Fruit fly (Drosophila melanogaster): Measurements from ENCODE around the gene CG3505.

dm6 chr3R:14622571-14622970 lies 34.7 kb upstream of the CG3505 start:
- TF ChIP-seq psq (GFP tag; optimal IDR thresholded peaks at IDR 0.05) (peak; percentile 21), ey (GFP tag; optimal IDR thresholded peaks at IDR 0.05) (no peak), brk (GFP tag; optimal IDR thresholded peaks at IDR 0.05) (no peak), dl (GFP tag; optimal IDR thresholded peaks at IDR 0.05; ENCODE audit: insufficient read depth in 1 of 2, partially characterized antibody in 2 of 2) (no peak), usp (GFP tag; optimal IDR thresholded peaks at IDR 0.05) (no peak), Rel (GFP tag; optimal IDR thresholded peaks at IDR 0.05) (no peak), Rel (tag; optimal IDR thresholded peaks at IDR 0.05) (no peak), sv (GFP tag; optimal IDR thresholded peaks at IDR 0.05) (no peak), woc (GFP tag; optimal IDR thresholded peaks at IDR 0.05) (no peak), Abd-B (GFP tag; optimal IDR thresholded peaks at IDR 0.05) (no peak), N (GFP tag; optimal IDR thresholded peaks at IDR 0.05) (no peak), fru (GFP tag; optimal IDR thresholded peaks at IDR 0.05) (no peak), br (GFP tag; optimal IDR thresholded peaks at IDR 0.05) (no peak), Hr78 (GFP tag; optimal IDR thresholded peaks at IDR 0.05) (no peak), h (GFP tag; optimal IDR thresholded peaks at IDR 0.05) (no peak)

Data from whole organism, wandering third instar larva.